Fruit fly (Drosophila melanogaster) whole organism, embryonic: Measurements from ENCODE around the gene Mtp.
A peak's percentile ranks its signal among the peaks of the same experiment; 100 is the strongest.

Experiments used
- Abd-B ChIP-seq: fragments of 200-800 bp; sonication (Bioruptor generic); optimal IDR thresholded peaks from 2 replicates; lab custom pipeline; 2018; ENCODE audit warnings: missing biosample characterization, mild to moderate bottlenecking, missing genetic modification characterization, moderate library complexity
- Atf3 ChIP-seq: fragments of 200-800 bp; sonication (Bioruptor generic); optimal IDR thresholded peaks from 3 replicates; lab custom pipeline; 2016; ENCODE audit warnings: missing biosample characterization, missing genetic modification characterization
- CG1024 ChIP-seq: fragments of 200-800 bp; sonication (Bioruptor generic); IDR thresholded peaks from 2 replicates; pipeline ENCODE4 v1.3.6; 2022; ENCODE audit warnings: missing biosample characterization, missing genetic modification characterization
- CG10654 ChIP-seq: fragments of 200-800 bp; sonication (Bioruptor generic); optimal IDR thresholded peaks from 2 replicates; lab custom pipeline; 2016; ENCODE audit warnings: missing biosample characterization, missing genetic modification characterization
- CG12236 ChIP-seq: fragments of 200-800 bp; sonication (Bioruptor generic); optimal IDR thresholded peaks from 2 replicates; lab custom pipeline; 2016; ENCODE audit warnings: missing biosample characterization, missing genetic modification characterization
- CG12744 ChIP-seq: fragments of 200-800 bp; sonication (Bioruptor generic); optimal IDR thresholded peaks from 2 replicates; lab custom pipeline; 2016; ENCODE audit warnings: missing biosample characterization, missing genetic modification characterization
- CG17186 ChIP-seq: fragments of 200-800 bp; sonication (Bioruptor generic); optimal IDR thresholded peaks from 3 replicates; lab custom pipeline; 2017; ENCODE audit warnings: missing biosample characterization, missing genetic modification reagents, missing genetic modification characterization
- CG17802 ChIP-seq: fragments of 200-800 bp; sonication (Bioruptor generic); optimal IDR thresholded peaks from 2 replicates; lab custom pipeline; 2018; ENCODE audit warnings: missing biosample characterization, mild to moderate bottlenecking, missing genetic modification characterization, moderate library complexity
- CG1832 ChIP-seq: fragments of 200-800 bp; sonication (Bioruptor generic); optimal IDR thresholded peaks from 2 replicates; lab custom pipeline; 2017; ENCODE audit warnings: missing biosample characterization, mild to moderate bottlenecking, missing genetic modification characterization, inconsistent platforms
- CG32767 ChIP-seq: fragments of 200-800 bp; sonication (Bioruptor generic); IDR thresholded peaks from 2 replicates; pipeline ENCODE4 v1.3.6; 2022; ENCODE audit warnings: missing biosample characterization, missing genetic modification characterization
- CG3838 ChIP-seq: fragments of 200-800 bp; sonication (Bioruptor generic); optimal IDR thresholded peaks from 3 replicates; lab custom pipeline; 2016; ENCODE audit warnings: missing biosample characterization, missing genetic modification characterization
- CG4820 ChIP-seq: fragments of 200-800 bp; sonication (Bioruptor generic); optimal IDR thresholded peaks from 3 replicates; lab custom pipeline; 2016; ENCODE audit warnings: missing biosample characterization, missing genetic modification characterization
- CG6175 ChIP-seq: fragments of 200-800 bp; sonication (Bioruptor generic); IDR thresholded peaks from 3 replicates; pipeline ENCODE4 v1.3.6; 2022; ENCODE audit warnings: missing biosample characterization, missing genetic modification characterization
- CG6272 ChIP-seq: fragments of 200-800 bp; sonication (Bioruptor generic); IDR thresholded peaks from 2 replicates; pipeline ENCODE4 v1.3.6; 2022; ENCODE audit warnings: missing biosample characterization, missing genetic modification characterization
- CG7987 ChIP-seq: fragments of 200-800 bp; sonication (Bioruptor generic); optimal IDR thresholded peaks from 2 replicates; lab custom pipeline; 2018; ENCODE audit warnings: missing biosample characterization, mild to moderate bottlenecking, missing genetic modification characterization, moderate library complexity
- CG8388 ChIP-seq: fragments of 200-800 bp; sonication (Bioruptor generic); optimal IDR thresholded peaks from 2 replicates; lab custom pipeline; 2019; ENCODE audit warnings: missing biosample characterization, mild to moderate bottlenecking, missing genetic modification characterization, moderate library complexity
- Dp ChIP-seq: fragments of 200-800 bp; sonication (Bioruptor generic); optimal IDR thresholded peaks from 2 replicates; lab custom pipeline; 2018; ENCODE audit warnings: missing biosample characterization, mild to moderate bottlenecking, missing genetic modification characterization, moderate library complexity
- Dref ChIP-seq: fragments of 200-800 bp; sonication (Bioruptor generic); IDR thresholded peaks from 2 replicates; pipeline ENCODE4 v1.3.6; 2022; ENCODE audit warnings: missing biosample characterization, missing genetic modification characterization
- Ets97D ChIP-seq: fragments of 200-800 bp; sonication (Bioruptor generic); optimal IDR thresholded peaks from 3 replicates; lab custom pipeline; 2016; ENCODE audit warnings: missing biosample characterization, missing genetic modification characterization
- Fer1 ChIP-seq: fragments of 200-800 bp; sonication (Bioruptor generic); optimal IDR thresholded peaks from 2 replicates; lab custom pipeline; 2017; ENCODE audit warnings: missing biosample characterization, mild to moderate bottlenecking, missing genetic modification characterization
- H15 ChIP-seq: fragments of 200-800 bp; sonication (Bioruptor generic); IDR thresholded peaks from 3 replicates; pipeline ENCODE4 v1.3.6; 2022; ENCODE audit warnings: missing biosample characterization, missing genetic modification characterization
- HHEX ChIP-seq: fragments of 200-800 bp; sonication (Bioruptor generic); optimal IDR thresholded peaks from 3 replicates; lab custom pipeline; 2017; ENCODE audit warnings: missing biosample characterization, mild to moderate bottlenecking, missing genetic modification characterization, missing genetic modification reagents
- HLH3B ChIP-seq: fragments of 200-800 bp; sonication (Bioruptor generic); IDR thresholded peaks from 2 replicates; pipeline ENCODE4 v1.3.6; 2022; ENCODE audit warnings: missing biosample characterization, missing genetic modification characterization
- Hand ChIP-seq: fragments of 200-800 bp; sonication (Bioruptor generic); optimal IDR thresholded peaks from 2 replicates; lab custom pipeline; 2017; ENCODE audit warnings: mild to moderate bottlenecking, missing biosample characterization, missing genetic modification reagents, missing genetic modification characterization
- Hr51 ChIP-seq, 2 experiments: fragments of 200-800 bp; sonication (Bioruptor generic); optimal IDR thresholded peaks; 2 replicates in 1 of 2; 3 replicates in 1 of 2; lab custom pipeline; 2016 to 2018; ENCODE audit warnings: missing biosample characterization in 2 of 2, missing genetic modification characterization in 2 of 2, mild to moderate bottlenecking in 1 of 2, moderate library complexity in 1 of 2
- Kr ChIP-seq: fragments of 200-800 bp; sonication (Bioruptor generic); optimal IDR thresholded peaks from 2 replicates; lab custom pipeline; 2017; ENCODE audit warnings: missing biosample characterization, mild to moderate bottlenecking, missing genetic modification characterization
- Optix ChIP-seq: fragments of 200-800 bp; sonication (Bioruptor generic); IDR thresholded peaks from 3 replicates; pipeline ENCODE4 v1.3.6; 2022; ENCODE audit warnings: missing biosample characterization, missing genetic modification characterization
- Rfx ChIP-seq: fragments of 200-800 bp; sonication (Bioruptor generic); IDR thresholded peaks from 2 replicates; pipeline ENCODE4 v1.3.6; 2022; ENCODE audit warnings: missing biosample characterization, missing genetic modification characterization
- Side ChIP-seq: fragments of 200-800 bp; sonication (Bioruptor generic); optimal IDR thresholded peaks from 2 replicates; lab custom pipeline; 2016; ENCODE audit warnings: missing biosample characterization, missing genetic modification characterization
- Sox102F ChIP-seq: fragments of 200-800 bp; sonication (Bioruptor generic); optimal IDR thresholded peaks from 2 replicates; lab custom pipeline; 2018; ENCODE audit warnings: missing biosample characterization, mild to moderate bottlenecking, missing genetic modification characterization, moderate library complexity
- Spps ChIP-seq: fragments of 200-800 bp; sonication (Bioruptor generic); optimal IDR thresholded peaks from 2 replicates; lab custom pipeline; 2018; ENCODE audit warnings: missing biosample characterization, mild to moderate bottlenecking, missing genetic modification characterization
- Sry-β ChIP-seq: fragments of 200-800 bp; sonication (Bioruptor generic); optimal IDR thresholded peaks from 2 replicates; lab custom pipeline; 2018; ENCODE audit warnings: missing biosample characterization, mild to moderate bottlenecking, missing genetic modification characterization, moderate library complexity
- ap ChIP-seq: fragments of 200-800 bp; sonication (Bioruptor generic); IDR thresholded peaks from 2 replicates; pipeline ENCODE4 v1.3.6; 2022; ENCODE audit warnings: missing biosample characterization, missing genetic modification characterization
- az2 ChIP-seq: fragments of 200-800 bp; sonication (Bioruptor generic); optimal IDR thresholded peaks from 3 replicates; lab custom pipeline; 2016; ENCODE audit warnings: missing biosample characterization, missing genetic modification characterization
- btn ChIP-seq: fragments of 200-800 bp; sonication (Bioruptor generic); optimal IDR thresholded peaks from 2 replicates; lab custom pipeline; 2016; ENCODE audit warnings: missing biosample characterization, missing genetic modification characterization
- caup ChIP-seq: fragments of 200-800 bp; sonication (Bioruptor generic); optimal IDR thresholded peaks from 3 replicates; lab custom pipeline; 2017; ENCODE audit warnings: missing biosample characterization, mild to moderate bottlenecking, missing genetic modification characterization, moderate library complexity; ENCODE audit not compliant: severe bottlenecking
- cwo ChIP-seq: fragments of 200-800 bp; sonication (Bioruptor generic); optimal IDR thresholded peaks from 3 replicates; lab custom pipeline; 2017; ENCODE audit warnings: missing biosample characterization, missing genetic modification characterization, mild to moderate bottlenecking, moderate library complexity, missing genetic modification reagents
- da ChIP-seq: fragments of 200-800 bp; sonication (Bioruptor generic); optimal IDR thresholded peaks from 2 replicates; lab custom pipeline; 2016; ENCODE audit warnings: missing biosample characterization, missing genetic modification characterization
- dpn ChIP-seq, 2 experiments: fragments of 200-800 bp; sonication (Bioruptor generic); optimal IDR thresholded peaks; 3 replicates each; lab custom pipeline; 2016; ENCODE audit warnings: missing biosample characterization in 2 of 2, missing genetic modification characterization in 2 of 2
- ems ChIP-seq: fragments of 200-800 bp; sonication (Bioruptor generic); optimal IDR thresholded peaks from 3 replicates; lab custom pipeline; 2016; ENCODE audit warnings: missing biosample characterization, missing genetic modification characterization
- grau ChIP-seq: fragments of 200-800 bp; optimal IDR thresholded peaks from 3 replicates; lab custom pipeline; 2019; ENCODE audit warnings: missing biosample characterization, mild to moderate bottlenecking, missing genetic modification characterization, moderate library complexity
- jigr1 ChIP-seq: fragments of 200-800 bp; sonication (Bioruptor generic); IDR thresholded peaks from 3 replicates; pipeline ENCODE4 v1.3.6; 2022; ENCODE audit warnings: missing biosample characterization, missing genetic modification characterization
- ken ChIP-seq: fragments of 200-800 bp; sonication (Bioruptor generic); IDR thresholded peaks from 3 replicates; pipeline ENCODE4 v1.3.6; 2022; ENCODE audit warnings: missing biosample characterization, missing genetic modification characterization
- klu ChIP-seq: fragments of 200-800 bp; sonication (Bioruptor generic); IDR thresholded peaks from 2 replicates; pipeline ENCODE4 v1.3.6; 2022; ENCODE audit warnings: missing biosample characterization, missing genetic modification characterization
- lov ChIP-seq, 2 experiments: fragments of 200-800 bp in 1 of 2; fragments of >200 bp in 1 of 2; sonication (Bioruptor generic) in 1 of 2; IDR thresholded peaks in 1 of 2; optimal IDR thresholded peaks in 1 of 2; 2 replicates in 1 of 2; 3 replicates in 1 of 2; pipeline versions ENCODE4 v1.3.6 to Lab custom; 2017 to 2022; ENCODE audit warnings: missing biosample characterization in 1 of 2, missing genetic modification characterization in 1 of 2
- nau ChIP-seq: fragments of 200-800 bp; sonication (Bioruptor generic); optimal IDR thresholded peaks from 3 replicates; lab custom pipeline; 2017; ENCODE audit warnings: missing biosample characterization, mild to moderate bottlenecking, missing genetic modification characterization, missing genetic modification reagents
- otp ChIP-seq: fragments of 200-800 bp; sonication (Bioruptor generic); IDR thresholded peaks from 3 replicates; pipeline ENCODE4, ENCODE4 v1.3.6; 2022; ENCODE audit warnings: missing biosample characterization, missing genetic modification characterization
- p53 ChIP-seq: fragments of 200-800 bp; sonication (Bioruptor generic); optimal IDR thresholded peaks from 2 replicates; lab custom pipeline; 2016; ENCODE audit warnings: missing biosample characterization, missing genetic modification characterization
- pum ChIP-seq: fragments of 200-800 bp; sonication (Bioruptor generic); optimal IDR thresholded peaks from 2 replicates; lab custom pipeline; 2016; ENCODE audit warnings: missing biosample characterization, missing genetic modification characterization
- sens ChIP-seq: fragments of 200-800 bp; sonication (Bioruptor generic); peaks from one replicate; lab custom pipeline; 2016; ENCODE audit warnings: missing biosample characterization, missing genetic modification characterization
- slp2 ChIP-seq: fragments of 200-800 bp; sonication (Bioruptor generic); optimal IDR thresholded peaks from 2 replicates; lab custom pipeline; 2016; ENCODE audit warnings: missing biosample characterization, missing genetic modification characterization
- stwl ChIP-seq: fragments of 200-800 bp; sonication (Bioruptor generic); optimal IDR thresholded peaks from 3 replicates; lab custom pipeline; 2018; ENCODE audit warnings: missing biosample characterization, mild to moderate bottlenecking, missing genetic modification characterization, moderate library complexity
- tap ChIP-seq: fragments of 200-800 bp; optimal IDR thresholded peaks from 3 replicates; lab custom pipeline; 2019; ENCODE audit warnings: missing biosample characterization, mild to moderate bottlenecking, missing genetic modification characterization, moderate library complexity
- tx ChIP-seq: fragments of 200-800 bp; sonication (Bioruptor generic); optimal IDR thresholded peaks from 2 replicates; lab custom pipeline; 2016; ENCODE audit warnings: missing biosample characterization, missing genetic modification characterization

The Mtp gene

dm6 chr2L:20923088-20923571, 454 bp upstream of the Mtp start (continued):
- TF ChIP-seq CG32767 (GFP tag; lab: Robert Waterston, UW) (peak; percentile 18; the same call in 1 of the 2 replicates), Spps (no peak), sens (peak; percentile 72), Abd-B (GFP tag; lab: Kevin White, UChicago) (no peak), CG3838 (no peak), Rfx (no peak), jigr1 (GFP tag; lab: Robert Waterston, UW) (no peak), dpn (GFP tag; optimal IDR thresholded peaks at IDR 0.05; lab: Kevin White, UChicago) (no peak), Fer1 (GFP tag; lab: Kevin White, UChicago) (no peak), p53 (GFP tag; lab: Kevin White, UChicago) (no peak), CG6272 (GFP tag; lab: Robert Waterston, UW) (no peak), Sry-β (GFP tag; lab: Kevin White, UChicago) (no peak), CG1832 (GFP tag; lab: Kevin White, UChicago) (no peak), da (no peak), CG7987 (GFP tag; lab: Kevin White, UChicago) (no peak), nau (GFP tag; lab: Kevin White, UChicago) (no peak), tap (tag; lab: Kevin White, UChicago) (no peak), Kr (GFP tag; lab: Kevin White, UChicago) (no peak), stwl (no peak), pum (GFP tag; lab: Kevin White, UChicago) (no peak), Sox102F (GFP tag; lab: Kevin White, UChicago) (no peak), caup (no peak), CG8388 (no peak), btn (GFP tag; lab: Kevin White, UChicago) (no peak), slp2 (GFP tag; lab: Kevin White, UChicago) (no peak), Dref (GFP tag; lab: Robert Waterston, UW) (0 out of 2 replicates have a peak, but pooled peaks have one; percentile 22), CG12236 (GFP tag; lab: Kevin White, UChicago) (no peak), Dp (peak; percentile 27), CG1024 (GFP tag; lab: Robert Waterston, UW) (no peak), Hand (GFP tag; lab: Kevin White, UChicago) (no peak), CG12744 (GFP tag; lab: Kevin White, UChicago) (no peak), cwo (GFP tag; lab: Kevin White, UChicago) (no peak), az2 (GFP tag; lab: Kevin White, UChicago) (no peak), CG17186 (no peak), ems (GFP tag; lab: Kevin White, UChicago) (no peak), CG4820 (no peak), H15 (GFP tag; lab: Robert Waterston, UW) (no peak), CG17802 (peak; percentile 76), otp (GFP tag; lab: Robert Waterston, UW) (no peak), Optix (GFP tag; lab: Robert Waterston, UW) (no peak), grau (no peak)

- peak; percentile 79 for TF ChIP-seq Ets97D (GFP tag; lab: Kevin White, UChicago)
- peak in 1 of 2 experiments; percentile 35 for TF ChIP-seq Hr51 (GFP tag; optimal IDR thresholded peaks at IDR 0.05; lab: Kevin White, UChicago)
- TF ChIP-seq klu (GFP tag; lab: Robert Waterston, UW): no peak
- TF ChIP-seq HLH3B: peak; percentile 36; the same call in 1 of the 2 replicates
- peak; percentile 33 for TF ChIP-seq Side (GFP tag; lab: Kevin White, UChicago)
- TF ChIP-seq CG10654 (GFP tag; lab: Kevin White, UChicago): peak; percentile 17
- TF ChIP-seq ken (GFP tag; lab: Robert Waterston, UW): no peak
- no peak for TF ChIP-seq HHEX (GFP tag; lab: Kevin White, UChicago)
- no peak for TF ChIP-seq CG6175 (GFP tag; lab: Robert Waterston, UW)
- no peak for TF ChIP-seq Atf3 (GFP tag; lab: Kevin White, UChicago)
- no peak for TF ChIP-seq tx (GFP tag; lab: Kevin White, UChicago)
- TF ChIP-seq ap (GFP tag; lab: Robert Waterston, UW): no peak
- no peak for TF ChIP-seq lov (optimal IDR thresholded peaks at IDR 0.05; lab: Kevin White, UChicago)
- TF ChIP-seq lov (GFP tag; IDR thresholded peaks at IDR 0.05; lab: Robert Waterston, UW): 0 out of 3 replicates have a peak, but pooled peaks have one; percentile 22
Measured at dm6 chr2L:20918733-20919132, 3.9 kb downstream of the Mtp start, which contains the start of the genes CG43739 and sky. CG43739 (minus strand) TSS chr2L:20918931. sky (minus strand) TSS chr2L:20918931.
